Fruit fly (Drosophila melanogaster): ENCODE measurements around the gene VAChT.

dm6 chr3R:18739435-18739977 lies 34.2 kb downstream of the VAChT start:
- TF ChIP-seq zf30C (GFP tag; optimal IDR thresholded peaks at IDR 0.05) = no peak
- no peak for TF ChIP-seq Taf1 (GFP tag; IDR thresholded peaks at IDR 0.05)
- no peak for TF ChIP-seq org-1 (GFP tag; optimal IDR thresholded peaks at IDR 0.05)
- no peak for TF ChIP-seq bbx (GFP tag; IDR thresholded peaks at IDR 0.05; ENCODE audit: partially characterized antibody)
- no peak for TF ChIP-seq B-H2 (GFP tag; optimal IDR thresholded peaks at IDR 0.05)
- TF ChIP-seq klu (GFP tag; IDR thresholded peaks at IDR 0.05) = no peak
- TF ChIP-seq run (tag; optimal IDR thresholded peaks at IDR 0.05) = no peak
- no peak for TF ChIP-seq grn (GFP tag; optimal IDR thresholded peaks at IDR 0.05)
- TF ChIP-seq CG7928 (GFP tag; optimal IDR thresholded peaks at IDR 0.05) = no peak
- TF ChIP-seq CG17568 (GFP tag; optimal IDR thresholded peaks at IDR 0.05) = no peak
- TF ChIP-seq CG10979 (tag; optimal IDR thresholded peaks at IDR 0.05) = no peak
- no peak for TF ChIP-seq CG8765 (GFP tag; IDR thresholded peaks at IDR 0.05)

All from whole organism, embryonic.